Comparison of ENCODE assay signal across 2 fruit fly cellular contexts in genomic region chr4:102155-102554, dm6.
A peak's percentile ranks its signal among the peaks of the same experiment; 100 is the strongest.
TF ChIP-seq lines count a peak whose summit lies in the region.

No protein-coding gene starts in this region.

- no peak for TF ChIP-seq CTCF in whole organism, embryonic (GFP tag; optimal IDR thresholded peaks at IDR 0.05; lab: Kevin White, UChicago)

TF ChIP-seq in whole organism, adult, 20 proteins besides CTCF, POLR2A, EP300 and RAD21:
- TF ChIP-seq kay (GFP tag; lab: Kevin White, UChicago; ENCODE audit: borderline replicate concordance) (peak; percentile 93), CG12768 (GFP tag; optimal IDR thresholded peaks at IDR 0.05; lab: Kevin White, UChicago) (no peak)

TF ChIP-seq in whole organism, embryonic, 481 proteins besides CTCF, POLR2A, EP300 and RAD21:
- TF ChIP-seq CG10209 (GFP tag; optimal IDR thresholded peaks at IDR 0.05; lab: Kevin White, UChicago) (no peak), onecut (GFP tag; IDR thresholded peaks at IDR 0.05; lab: Robert Waterston, UW) (0 out of 2 replicates have a peak, but pooled peaks have one; percentile 12)

Comparison
In these comparisons a context has a peak if more than half of its experiments do, and no peak if none do; other contexts are left out.
1. Of the 1 proteins assayed by ChIP-seq in both whole organism, embryonic and whole organism, adult: peak only in whole organism, embryonic: none; only in whole organism, adult: kay; in both: none; in neither: 0.